Fruit fly (Drosophila melanogaster) whole organism, embryonic: ENCODE data around the gene CG13842.

Experiments used
- Aef1 ChIP-seq: fragments of 200-800 bp; sonication (Bioruptor generic); IDR thresholded peaks from 3 replicates; pipeline ENCODE4 v1.3.6; 2022; ENCODE audit warnings: missing biosample characterization, missing genetic modification characterization
- Asciz ChIP-seq: fragments of 200-800 bp; sonication (Bioruptor generic); optimal IDR thresholded peaks from 2 replicates; lab custom pipeline; 2017; ENCODE audit warnings: missing biosample characterization, mild to moderate bottlenecking, missing genetic modification characterization, missing genetic modification reagents
- CG11398 ChIP-seq: fragments of 200-800 bp; sonication (Bioruptor generic); optimal IDR thresholded peaks from 2 replicates; lab custom pipeline; 2016; ENCODE audit warnings: missing biosample characterization, missing genetic modification characterization
- CG11456 ChIP-seq: fragments of 200-800 bp; sonication (Bioruptor generic); IDR thresholded peaks from 3 replicates; pipeline ENCODE4 v1.3.6; 2022; ENCODE audit warnings: missing biosample characterization, missing genetic modification characterization
- CG12236 ChIP-seq: fragments of 200-800 bp; sonication (Bioruptor generic); optimal IDR thresholded peaks from 2 replicates; lab custom pipeline; 2016; ENCODE audit warnings: missing biosample characterization, missing genetic modification characterization
- CG12299 ChIP-seq: fragments of 200-800 bp; sonication (Bioruptor generic); optimal IDR thresholded peaks from 2 replicates; lab custom pipeline; 2018; ENCODE audit warnings: missing biosample characterization, mild to moderate bottlenecking, missing genetic modification characterization
- CG12744 ChIP-seq: fragments of 200-800 bp; sonication (Bioruptor generic); optimal IDR thresholded peaks from 2 replicates; lab custom pipeline; 2016; ENCODE audit warnings: missing biosample characterization, missing genetic modification characterization
- CG13624 ChIP-seq: fragments of 200-800 bp; sonication (Bioruptor generic); optimal IDR thresholded peaks from 2 replicates; lab custom pipeline; 2016; ENCODE audit warnings: missing biosample characterization, missing genetic modification characterization
- CG15073 ChIP-seq: fragments of 200-800 bp; sonication (Bioruptor generic); optimal IDR thresholded peaks from 2 replicates; lab custom pipeline; 2016; ENCODE audit warnings: missing biosample characterization, missing genetic modification characterization
- CG17612 ChIP-seq: fragments of 200-800 bp; sonication (Bioruptor generic); IDR thresholded peaks from 2 replicates; pipeline ENCODE4 v1.3.6; 2022; ENCODE audit warnings: missing biosample characterization, missing genetic modification characterization
- CG2129 ChIP-seq: fragments of 200-800 bp; sonication (Bioruptor generic); IDR thresholded peaks from 2 replicates; pipeline ENCODE4 v1.3.6; 2022; ENCODE audit warnings: missing biosample characterization, missing genetic modification characterization; ENCODE audit not compliant: partially characterized antibody
- CG2678 ChIP-seq: fragments of 200-800 bp; sonication (Bioruptor generic); optimal IDR thresholded peaks from 3 replicates; lab custom pipeline; 2019; ENCODE audit warnings: missing biosample characterization, mild to moderate bottlenecking, missing genetic modification characterization, moderate library complexity
- CG34224 ChIP-seq: fragments of 200-800 bp; sonication (Bioruptor generic); IDR thresholded peaks from 3 replicates; pipeline ENCODE4 v1.3.6; 2022; ENCODE audit warnings: missing biosample characterization, missing genetic modification characterization; ENCODE audit not compliant: partially characterized antibody
- CG5180 ChIP-seq: fragments of 200-800 bp; sonication (Bioruptor generic); optimal IDR thresholded peaks from 3 replicates; lab custom pipeline; 2017; ENCODE audit warnings: missing biosample characterization, missing genetic modification characterization, mild to moderate bottlenecking, moderate library complexity, missing genetic modification reagents
- CG6683 ChIP-seq: fragments of 200-800 bp; sonication (Bioruptor generic); optimal IDR thresholded peaks from 2 replicates; lab custom pipeline; 2017; ENCODE audit warnings: missing biosample characterization, mild to moderate bottlenecking, missing genetic modification characterization, missing genetic modification reagents
- CG8290 ChIP-seq, 3 experiments: fragments of 200-800 bp; sonication (Bioruptor generic); optimal IDR thresholded peaks; 2 replicates each; lab custom pipeline; 2016 to 2019; ENCODE audit warnings: missing biosample characterization in 3 of 3, missing genetic modification characterization in 3 of 3, mild to moderate bottlenecking in 2 of 3, moderate library complexity in 1 of 3
- CG8388 ChIP-seq: fragments of 200-800 bp; sonication (Bioruptor generic); optimal IDR thresholded peaks from 2 replicates; lab custom pipeline; 2019; ENCODE audit warnings: missing biosample characterization, mild to moderate bottlenecking, missing genetic modification characterization, moderate library complexity
- CHES-1-like ChIP-seq: fragments of 200-800 bp; sonication (Bioruptor generic); optimal IDR thresholded peaks from 2 replicates; lab custom pipeline; 2016; ENCODE audit warnings: missing biosample characterization, missing genetic modification characterization
- Dbx ChIP-seq: fragments of 200-800 bp; sonication (Bioruptor generic); IDR thresholded peaks from 3 replicates; pipeline ENCODE4 v1.3.6; 2022; ENCODE audit warnings: missing biosample characterization, missing genetic modification characterization
- Dip2 ChIP-seq: fragments of 200-800 bp; sonication (Bioruptor generic); IDR thresholded peaks from 2 replicates; pipeline ENCODE4 v1.3.6; 2022; ENCODE audit warnings: missing biosample characterization, missing genetic modification characterization
- Dip3 ChIP-seq: fragments of 200-800 bp; sonication (Bioruptor generic); optimal IDR thresholded peaks from 3 replicates; lab custom pipeline; 2016; ENCODE audit warnings: missing biosample characterization, missing genetic modification characterization
- Doc2 ChIP-seq: fragments of 200-800 bp; sonication (Bioruptor generic); IDR thresholded peaks from 2 replicates; pipeline ENCODE4 v1.3.6; 2022; ENCODE audit warnings: missing biosample characterization, missing genetic modification characterization
- HHEX ChIP-seq: fragments of 200-800 bp; sonication (Bioruptor generic); optimal IDR thresholded peaks from 3 replicates; lab custom pipeline; 2017; ENCODE audit warnings: missing biosample characterization, mild to moderate bottlenecking, missing genetic modification characterization, missing genetic modification reagents
- HLH3B ChIP-seq: fragments of 200-800 bp; sonication (Bioruptor generic); IDR thresholded peaks from 2 replicates; pipeline ENCODE4 v1.3.6; 2022; ENCODE audit warnings: missing biosample characterization, missing genetic modification characterization
- HmgD ChIP-seq: fragments of 200-800 bp; sonication (Bioruptor generic); optimal IDR thresholded peaks from 3 replicates; lab custom pipeline; 2016; ENCODE audit warnings: missing biosample characterization, missing genetic modification characterization
- Myb ChIP-seq: fragments of 200-800 bp; sonication (Bioruptor generic); optimal IDR thresholded peaks from 2 replicates; lab custom pipeline; 2016; ENCODE audit warnings: missing biosample characterization, missing genetic modification characterization
- NK7.1 ChIP-seq: fragments of 200-800 bp; sonication (Bioruptor generic); optimal IDR thresholded peaks from 3 replicates; lab custom pipeline; 2016; ENCODE audit warnings: missing biosample characterization, missing genetic modification characterization
- Nf-YB ChIP-seq: fragments of 200-800 bp; sonication (Bioruptor generic); optimal IDR thresholded peaks from 3 replicates; lab custom pipeline; 2019; ENCODE audit warnings: missing biosample characterization, mild to moderate bottlenecking, missing genetic modification characterization, moderate library complexity
- Spps ChIP-seq: fragments of 200-800 bp; sonication (Bioruptor generic); optimal IDR thresholded peaks from 2 replicates; lab custom pipeline; 2018; ENCODE audit warnings: missing biosample characterization, mild to moderate bottlenecking, missing genetic modification characterization
- Sry-δ ChIP-seq: fragments of 200-800 bp; sonication (Bioruptor generic); optimal IDR thresholded peaks from 2 replicates; lab custom pipeline; 2016; ENCODE audit warnings: missing biosample characterization, missing genetic modification characterization
- Vsx1 ChIP-seq: fragments of 200-800 bp; sonication (Bioruptor generic); optimal IDR thresholded peaks from 2 replicates; lab custom pipeline; 2017; ENCODE audit warnings: missing biosample characterization, mild to moderate bottlenecking, missing genetic modification characterization, missing genetic modification reagents
- YL-1 ChIP-seq: fragments of 200-800 bp; sonication (Bioruptor generic); optimal IDR thresholded peaks from 3 replicates; lab custom pipeline; 2017; ENCODE audit warnings: missing biosample characterization, mild to moderate bottlenecking, missing genetic modification characterization
- az2 ChIP-seq: fragments of 200-800 bp; sonication (Bioruptor generic); optimal IDR thresholded peaks from 3 replicates; lab custom pipeline; 2016; ENCODE audit warnings: missing biosample characterization, missing genetic modification characterization
- br ChIP-seq: fragments of >200 bp; optimal IDR thresholded peaks from 2 replicates; lab custom pipeline; 2017
- crp ChIP-seq, 2 experiments: fragments of 200-800 bp; sonication (Bioruptor generic); optimal IDR thresholded peaks; 2 replicates in 1 of 2; 3 replicates in 1 of 2; lab custom pipeline; 2017; ENCODE audit warnings: missing biosample characterization in 2 of 2, missing genetic modification characterization in 2 of 2, mild to moderate bottlenecking in 1 of 2, moderate library complexity in 1 of 2
- disco-r ChIP-seq: fragments of 200-800 bp; sonication (Bioruptor generic); optimal IDR thresholded peaks from 2 replicates; lab custom pipeline; 2016; ENCODE audit warnings: missing biosample characterization, missing genetic modification characterization
- dmrt99B ChIP-seq: fragments of 200-800 bp; sonication (Bioruptor generic); optimal IDR thresholded peaks from 2 replicates; lab custom pipeline; 2018; ENCODE audit warnings: missing biosample characterization, mild to moderate bottlenecking, missing genetic modification characterization, moderate library complexity
- emc ChIP-seq: fragments of 200-800 bp; sonication (Bioruptor generic); optimal IDR thresholded peaks from 2 replicates; lab custom pipeline; 2016; ENCODE audit warnings: missing biosample characterization, missing genetic modification characterization
- fd64A ChIP-seq: fragments of 200-800 bp; sonication (Bioruptor generic); optimal IDR thresholded peaks from 3 replicates; lab custom pipeline; 2018; ENCODE audit warnings: missing biosample characterization, mild to moderate bottlenecking, missing genetic modification characterization
- kay ChIP-seq: fragments of 200-800 bp; sonication (Bioruptor generic); optimal IDR thresholded peaks from 2 replicates; lab custom pipeline; 2016; ENCODE audit warnings: missing biosample characterization, missing genetic modification characterization
- mam ChIP-seq: fragments of 200-800 bp; sonication (Bioruptor generic); optimal IDR thresholded peaks from 3 replicates; lab custom pipeline; 2016; ENCODE audit warnings: missing biosample characterization, missing genetic modification characterization
- psq ChIP-seq: fragments of 200-800 bp; sonication (Bioruptor generic); optimal IDR thresholded peaks from 2 replicates; lab custom pipeline; 2017; ENCODE audit warnings: missing biosample characterization, missing genetic modification characterization
- sd ChIP-seq: fragments of 200-800 bp; sonication (Bioruptor generic); optimal IDR thresholded peaks from 3 replicates; lab custom pipeline; 2018; ENCODE audit warnings: missing biosample characterization, mild to moderate bottlenecking, missing genetic modification characterization, moderate library complexity
- slbo ChIP-seq: fragments of 200-800 bp; sonication (Bioruptor generic); IDR thresholded peaks from 2 replicates; pipeline ENCODE4 v1.3.6; 2022; ENCODE audit warnings: missing biosample characterization, missing genetic modification characterization
- sna ChIP-seq: fragments of 200-800 bp; sonication (Bioruptor generic); IDR thresholded peaks from 2 replicates; pipeline ENCODE4 v1.3.6; 2022; ENCODE audit warnings: missing biosample characterization, missing genetic modification characterization; ENCODE audit not compliant: partially characterized antibody
- sug ChIP-seq: fragments of 200-800 bp; optimal IDR thresholded peaks from 2 replicates; lab custom pipeline; 2019; ENCODE audit warnings: missing biosample characterization, mild to moderate bottlenecking, missing genetic modification characterization, moderate library complexity
- trh ChIP-seq: fragments of 200-800 bp; sonication (Bioruptor generic); optimal IDR thresholded peaks from 2 replicates; lab custom pipeline; 2016; ENCODE audit warnings: missing biosample characterization, missing genetic modification characterization
- unc-4 ChIP-seq: fragments of 200-800 bp; sonication (Bioruptor generic); IDR thresholded peaks from 2 replicates; pipeline ENCODE4 v1.3.6; 2022; ENCODE audit warnings: missing biosample characterization, missing genetic modification characterization; ENCODE audit not compliant: partially characterized antibody
- vnd ChIP-seq: fragments of 200-800 bp; sonication (Bioruptor generic); IDR thresholded peaks from 3 replicates; pipeline ENCODE4 v1.3.6; 2022; ENCODE audit warnings: missing biosample characterization, missing genetic modification characterization; ENCODE audit not compliant: partially characterized antibody

Gene CG13842

DNA sequence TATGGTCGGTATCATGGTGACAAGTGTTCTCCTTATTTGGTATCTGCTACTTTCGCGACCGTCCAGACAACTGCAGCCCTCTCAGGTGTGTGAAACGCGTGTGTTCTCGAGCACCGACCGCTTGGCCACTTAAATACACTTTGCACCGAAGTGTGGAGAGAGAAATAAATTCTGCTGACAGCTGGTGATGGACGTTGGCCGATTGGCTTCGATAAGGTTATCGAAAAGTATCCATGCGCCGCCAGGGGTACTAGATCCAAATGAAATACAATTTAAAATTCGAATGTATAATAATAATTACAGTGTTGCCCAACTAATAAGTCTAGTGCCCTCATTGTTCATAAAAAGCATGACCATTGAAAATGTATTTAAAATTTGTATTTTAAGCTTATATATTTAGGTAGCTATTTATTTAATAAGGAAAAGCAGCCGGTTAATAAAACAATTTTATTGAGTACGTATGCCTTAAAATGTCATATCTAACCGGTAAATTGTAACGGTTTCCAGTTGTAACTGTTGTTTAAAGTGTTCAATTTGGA is 20.7 kb downstream of the CG13842 start, which contains the start of the genes Gclm and CG17625 (continued):
- peak; percentile 47; the same call in 2 of the 3 replicates for TF ChIP-seq vnd (GFP tag; lab: Robert Waterston, UW)
- TF ChIP-seq HmgD (GFP tag; lab: Kevin White, UChicago), result peak; percentile 25
- TF ChIP-seq Sry-δ (GFP tag; lab: Kevin White, UChicago), result peak; percentile 92
- TF ChIP-seq trh (GFP tag; lab: Kevin White, UChicago), result no peak
- no peak for TF ChIP-seq CG11398 (GFP tag; lab: Kevin White, UChicago)
- peak; percentile 69; the same call in 1 of the 2 replicates for TF ChIP-seq sna (GFP tag; lab: Robert Waterston, UW)
- TF ChIP-seq Spps (tag; lab: Kevin White, UChicago), result no peak
- TF ChIP-seq CG12299 (tag; lab: Kevin White, UChicago), result peak; percentile 20
- TF ChIP-seq Nf-YB (GFP tag; lab: Kevin White, UChicago), result peak; percentile 23
- no peak for TF ChIP-seq CG15073 (GFP tag; lab: Kevin White, UChicago)
- TF ChIP-seq sd (tag; lab: Kevin White, UChicago), result peak; percentile 45
- peak; percentile 75 for TF ChIP-seq unc-4
- TF ChIP-seq Dbx (GFP tag; lab: Robert Waterston, UW), result peak; percentile 85
- TF ChIP-seq crp (GFP tag; optimal IDR thresholded peaks at IDR 0.05; lab: Kevin White, UChicago), result peak in 1 of 2 experiments; percentile 14
- no peak for TF ChIP-seq az2 (GFP tag; lab: Kevin White, UChicago)
- peak; percentile 77 for TF ChIP-seq slbo (GFP tag; lab: Robert Waterston, UW)
- TF ChIP-seq kay (GFP tag; lab: Kevin White, UChicago), result peak; percentile 41
- peak; percentile 89 for TF ChIP-seq Myb (GFP tag; lab: Kevin White, UChicago)
- TF ChIP-seq CG11456 (GFP tag; lab: Robert Waterston, UW), result peak; percentile 74
- no peak for TF ChIP-seq Doc2
- TF ChIP-seq HHEX (GFP tag; lab: Kevin White, UChicago), result no peak
- peak; percentile 49; the same call in 1 of the 2 replicates for TF ChIP-seq CG2129 (GFP tag; lab: Robert Waterston, UW)
- peak; percentile 36 for TF ChIP-seq dmrt99B
- TF ChIP-seq CG12236 (GFP tag; lab: Kevin White, UChicago), result peak; percentile 14
- no peak for TF ChIP-seq br (lab: Kevin White, UChicago)
- TF ChIP-seq CG2678 (tag; lab: Kevin White, UChicago), result peak; percentile 53
- TF ChIP-seq Asciz (GFP tag; lab: Kevin White, UChicago), result no peak
- TF ChIP-seq psq (GFP tag; lab: Kevin White, UChicago), result peak; percentile 0
- peak; percentile 41 for TF ChIP-seq Aef1 (GFP tag; lab: Robert Waterston, UW)
- peak; percentile 27 for TF ChIP-seq CG12744 (GFP tag; lab: Kevin White, UChicago)
- no peak for TF ChIP-seq CG17612 (GFP tag; lab: Robert Waterston, UW)
- no peak for TF ChIP-seq fd64A (GFP tag; lab: Kevin White, UChicago)
- no peak for TF ChIP-seq disco-r (GFP tag; lab: Kevin White, UChicago)
- peak; percentile 33 for TF ChIP-seq CG8290 (GFP tag; optimal IDR thresholded peaks at IDR 0.05; lab: Kevin White, UChicago)
- no peak for TF ChIP-seq CG8290 (tag; optimal IDR thresholded peaks at IDR 0.05; lab: Kevin White, UChicago)
- TF ChIP-seq CG5180 (GFP tag; lab: Kevin White, UChicago), result no peak
- peak; percentile 38 for TF ChIP-seq CG8388
- TF ChIP-seq Vsx1 (GFP tag; lab: Kevin White, UChicago), result peak; percentile 21
- peak; percentile 66 for TF ChIP-seq CHES-1-like (GFP tag; lab: Kevin White, UChicago)
- TF ChIP-seq sug (tag; lab: Kevin White, UChicago), result peak; percentile 76
- peak; percentile 75 for TF ChIP-seq CG34224 (GFP tag; lab: Robert Waterston, UW)
- TF ChIP-seq CG6683, result peak; percentile 9
- peak; percentile 64 for TF ChIP-seq YL-1 (GFP tag; lab: Kevin White, UChicago)
- peak; percentile 46 for TF ChIP-seq mam (GFP tag; lab: Kevin White, UChicago)
- no peak for TF ChIP-seq NK7.1 (GFP tag; lab: Kevin White, UChicago)
- no peak for TF ChIP-seq emc (GFP tag; lab: Kevin White, UChicago)
- TF ChIP-seq Dip2, result no peak
- TF ChIP-seq CG13624, result peak; percentile 26
- TF ChIP-seq HLH3B (GFP tag; lab: Robert Waterston, UW), result peak; percentile 41; the same call in 1 of the 2 replicates
- TF ChIP-seq Dip3 (GFP tag; lab: Kevin White, UChicago), result peak; percentile 48
